Worm (Caenorhabditis elegans): ENCODE results near the gene F08F8.6.

- TF ChIP-seq scrt-1 (GFP tag; IDR thresholded peaks at IDR 0.05), result no peak
- no peak for TF ChIP-seq ama-1 (optimal IDR thresholded peaks at IDR 0.05)
- no peak for TF ChIP-seq ets-7 (tag; optimal IDR thresholded peaks at IDR 0.05)
- no peak for TF ChIP-seq hnd-1 (tag; optimal IDR thresholded peaks at IDR 0.05)
- no peak for TF ChIP-seq sea-1 (GFP tag; conservative IDR thresholded peaks at IDR 0.05)
- no peak for TF ChIP-seq tra-4 (tag; optimal IDR thresholded peaks at IDR 0.05)
- TF ChIP-seq ceh-36 (tag; optimal IDR thresholded peaks at IDR 0.05), result no peak
- no peak for TF ChIP-seq flt-1 (GFP tag; IDR thresholded peaks at IDR 0.05)
- no peak for TF ChIP-seq aly-1 (tag; optimal IDR thresholded peaks at IDR 0.05)
- no peak for TF ChIP-seq F13C5.2 (tag; optimal IDR thresholded peaks at IDR 0.05)
- no peak for TF ChIP-seq pes-1 (GFP tag; IDR thresholded peaks at IDR 0.05)
- no peak for TF ChIP-seq B0310.2 (tag; optimal IDR thresholded peaks at IDR 0.05)
Observed at ce11 chrIII:7357356-7357755, 13.9 kb downstream of the F08F8.6 start, which contains the start of gene F08F8.10.

Measured in whole organism, early embryonic.